Fruit fly (Drosophila melanogaster) whole organism, embryonic: ENCODE measurements around the gene cue.
A peak's percentile ranks its signal among the peaks of the same experiment; 100 is the strongest.

ENCODE experiments used
- CG11456 ChIP-seq: fragments of 200-800 bp; sonication (Bioruptor generic); IDR thresholded peaks from 3 replicates; pipeline ENCODE4 v1.3.6; 2022; ENCODE audit warnings: missing biosample characterization, missing genetic modification characterization
- CG11695 ChIP-seq: fragments of 200-800 bp; sonication (Bioruptor generic); IDR thresholded peaks from 3 replicates; pipeline ENCODE4 v1.3.6; 2022; ENCODE audit warnings: missing biosample characterization, missing genetic modification characterization
- CG12659 ChIP-seq: fragments of 200-800 bp; sonication (Bioruptor generic); optimal IDR thresholded peaks from 3 replicates; lab custom pipeline; 2017; ENCODE audit warnings: mild to moderate bottlenecking, missing biosample characterization, missing genetic modification reagents, missing genetic modification characterization
- CG13775 ChIP-seq: fragments of 200-800 bp; sonication (Bioruptor generic); optimal IDR thresholded peaks from 3 replicates; lab custom pipeline; 2017; ENCODE audit warnings: missing biosample characterization, mild to moderate bottlenecking, missing genetic modification characterization
- CG1792 ChIP-seq: fragments of 200-800 bp; sonication (Bioruptor generic); optimal IDR thresholded peaks from 2 replicates; lab custom pipeline; 2016; ENCODE audit warnings: missing biosample characterization, missing genetic modification characterization
- CG18476 ChIP-seq: fragments of 200-800 bp; sonication (Bioruptor generic); optimal IDR thresholded peaks from 2 replicates; lab custom pipeline; 2016; ENCODE audit warnings: missing biosample characterization, mild to moderate bottlenecking, missing genetic modification characterization
- CG2120 ChIP-seq: fragments of 200-800 bp; sonication (Bioruptor generic); optimal IDR thresholded peaks from 3 replicates; lab custom pipeline; 2016; ENCODE audit warnings: missing biosample characterization, missing genetic modification characterization
- CG30403 ChIP-seq: fragments of 200-800 bp; sonication (Bioruptor generic); optimal IDR thresholded peaks from 3 replicates; lab custom pipeline; 2016; ENCODE audit warnings: missing biosample characterization, missing genetic modification characterization
- CG31224 ChIP-seq: fragments of 200-800 bp; sonication (Bioruptor generic); IDR thresholded peaks from 2 replicates; pipeline ENCODE4 v1.3.6; 2022; ENCODE audit warnings: missing biosample characterization, missing genetic modification characterization
- CG31441 ChIP-seq: fragments of 200-800 bp; sonication (Bioruptor generic); IDR thresholded peaks from 2 replicates; pipeline ENCODE4 v1.3.6; 2022; ENCODE audit warnings: missing biosample characterization, missing genetic modification characterization
- CG3163 ChIP-seq: fragments of 200-800 bp; sonication (Bioruptor generic); optimal IDR thresholded peaks from 3 replicates; lab custom pipeline; 2016; ENCODE audit warnings: missing biosample characterization, missing genetic modification characterization
- CG32532 ChIP-seq: fragments of 200-800 bp; sonication (Bioruptor generic); IDR thresholded peaks from 2 replicates; pipeline ENCODE4 v1.3.6; 2022; ENCODE audit warnings: missing biosample characterization, missing genetic modification characterization
- CG33213 ChIP-seq: fragments of 200-800 bp; sonication (Bioruptor generic); optimal IDR thresholded peaks from 3 replicates; lab custom pipeline; 2016; ENCODE audit warnings: missing biosample characterization, missing genetic modification characterization
- CG34224 ChIP-seq: fragments of 200-800 bp; sonication (Bioruptor generic); IDR thresholded peaks from 3 replicates; pipeline ENCODE4 v1.3.6; 2022; ENCODE audit warnings: missing biosample characterization, missing genetic modification characterization; ENCODE audit not compliant: partially characterized antibody
- CG4424 ChIP-seq: fragments of 200-800 bp; sonication (Bioruptor generic); optimal IDR thresholded peaks from 3 replicates; lab custom pipeline; 2016; ENCODE audit warnings: missing biosample characterization, missing genetic modification characterization
- CG5245 ChIP-seq: fragments of 200-800 bp; sonication (Bioruptor generic); optimal IDR thresholded peaks from 3 replicates; lab custom pipeline; 2016; ENCODE audit warnings: missing biosample characterization, missing genetic modification characterization
- CG6254 ChIP-seq: fragments of 200-800 bp; sonication (Bioruptor generic); optimal IDR thresholded peaks from 3 replicates; lab custom pipeline; 2017; ENCODE audit warnings: mild to moderate bottlenecking, missing biosample characterization, missing genetic modification reagents, missing genetic modification characterization
- CG7271 ChIP-seq: fragments of 200-800 bp; sonication (Bioruptor generic); optimal IDR thresholded peaks from 2 replicates; lab custom pipeline; 2018; ENCODE audit warnings: missing biosample characterization, mild to moderate bottlenecking, missing genetic modification characterization, moderate library complexity
- CG8290 ChIP-seq, 3 experiments: fragments of 200-800 bp; sonication (Bioruptor generic); optimal IDR thresholded peaks; 2 replicates each; lab custom pipeline; 2016 to 2019; ENCODE audit warnings: missing biosample characterization in 3 of 3, missing genetic modification characterization in 3 of 3, mild to moderate bottlenecking in 2 of 3, moderate library complexity in 1 of 3
- CG9932 ChIP-seq: fragments of 200-800 bp; sonication (Bioruptor generic); IDR thresholded peaks from 2 replicates; pipeline ENCODE4 v1.3.6; 2022; ENCODE audit warnings: missing biosample characterization, missing genetic modification characterization
- Dad ChIP-seq: fragments of 200-800 bp; sonication (Bioruptor generic); optimal IDR thresholded peaks from 3 replicates; lab custom pipeline; 2016; ENCODE audit warnings: missing biosample characterization, missing genetic modification characterization
- Doc3 ChIP-seq: fragments of 200-800 bp; sonication (Bioruptor generic); IDR thresholded peaks from 3 replicates; pipeline ENCODE4 v1.3.6; 2022; ENCODE audit warnings: missing biosample characterization, missing genetic modification characterization; ENCODE audit not compliant: partially characterized antibody
- Dp ChIP-seq: fragments of 200-800 bp; sonication (Bioruptor generic); optimal IDR thresholded peaks from 2 replicates; lab custom pipeline; 2018; ENCODE audit warnings: missing biosample characterization, mild to moderate bottlenecking, missing genetic modification characterization, moderate library complexity
- Hey ChIP-seq: fragments of 200-800 bp; sonication (Bioruptor generic); optimal IDR thresholded peaks from 3 replicates; lab custom pipeline; 2018; ENCODE audit warnings: missing biosample characterization, mild to moderate bottlenecking, missing genetic modification characterization
- Hr78 ChIP-seq, 2 experiments: fragments of 200-800 bp in 1 of 2; fragments of >200 bp in 1 of 2; sonication (Bioruptor generic) in 1 of 2; optimal IDR thresholded peaks; 2 replicates each; lab custom pipeline; 2017 to 2019; ENCODE audit warnings: missing biosample characterization in 2 of 2, missing genetic modification characterization in 2 of 2, mild to moderate bottlenecking in 1 of 2, moderate library complexity in 1 of 2
- Jarid2 ChIP-seq: fragments of 200-800 bp; sonication (Bioruptor generic); optimal IDR thresholded peaks from 3 replicates; lab custom pipeline; 2017; ENCODE audit warnings: mild to moderate bottlenecking, missing biosample characterization, missing genetic modification reagents, missing genetic modification characterization
- NC2α ChIP-seq: fragments of 200-800 bp; sonication (Bioruptor generic); optimal IDR thresholded peaks from 2 replicates; lab custom pipeline; 2016; ENCODE audit warnings: missing biosample characterization, missing genetic modification characterization
- NK7.1 ChIP-seq: fragments of 200-800 bp; sonication (Bioruptor generic); optimal IDR thresholded peaks from 3 replicates; lab custom pipeline; 2016; ENCODE audit warnings: missing biosample characterization, missing genetic modification characterization
- NfI ChIP-seq: fragments of 200-800 bp; sonication (Bioruptor generic); optimal IDR thresholded peaks from 3 replicates; lab custom pipeline; 2018; ENCODE audit warnings: missing biosample characterization, mild to moderate bottlenecking, missing genetic modification characterization, moderate library complexity
- Sry-δ ChIP-seq: fragments of 200-800 bp; sonication (Bioruptor generic); optimal IDR thresholded peaks from 2 replicates; lab custom pipeline; 2016; ENCODE audit warnings: missing biosample characterization, missing genetic modification characterization
- btn ChIP-seq: fragments of 200-800 bp; sonication (Bioruptor generic); optimal IDR thresholded peaks from 2 replicates; lab custom pipeline; 2016; ENCODE audit warnings: missing biosample characterization, missing genetic modification characterization
- chm ChIP-seq: fragments of 200-800 bp; sonication (Bioruptor generic); IDR thresholded peaks from 2 replicates; pipeline ENCODE4 v1.3.6; 2022; ENCODE audit warnings: missing biosample characterization, missing genetic modification characterization
- dm ChIP-seq: fragments of 200-800 bp; sonication (Bioruptor generic); optimal IDR thresholded peaks from 3 replicates; lab custom pipeline; 2016; ENCODE audit warnings: missing biosample characterization, missing genetic modification characterization
- dmrt11E ChIP-seq: fragments of 200-800 bp; sonication (Bioruptor generic); optimal IDR thresholded peaks from 3 replicates; lab custom pipeline; 2018; ENCODE audit warnings: missing biosample characterization, mild to moderate bottlenecking, missing genetic modification characterization, moderate library complexity
- gem ChIP-seq: fragments of 200-800 bp; sonication (Bioruptor generic); optimal IDR thresholded peaks from 2 replicates; lab custom pipeline; 2019; ENCODE audit warnings: missing biosample characterization, mild to moderate bottlenecking, missing genetic modification characterization, moderate library complexity
- grn ChIP-seq: fragments of 200-800 bp; sonication (Bioruptor generic); optimal IDR thresholded peaks from 3 replicates; lab custom pipeline; 2017; ENCODE audit warnings: missing biosample characterization, missing genetic modification characterization
- ham ChIP-seq: fragments of 200-800 bp; sonication (Bioruptor generic); IDR thresholded peaks from 2 replicates; pipeline ENCODE4 v1.3.6; 2022; ENCODE audit warnings: missing biosample characterization, missing genetic modification characterization
- kah ChIP-seq: fragments of 200-800 bp; sonication (Bioruptor generic); optimal IDR thresholded peaks from 2 replicates; lab custom pipeline; 2018; ENCODE audit warnings: missing biosample characterization, mild to moderate bottlenecking, missing genetic modification characterization
- lola ChIP-seq, 3 experiments: fragments of >200 bp in 2 of 3; fragments of 200-800 bp in 1 of 3; sonication (Bioruptor generic) in 1 of 3; optimal IDR thresholded peaks; 2 replicates each; lab custom pipeline; 2017 to 2019; ENCODE audit warnings: missing biosample characterization in 3 of 3, missing genetic modification characterization in 3 of 3, mild to moderate bottlenecking in 1 of 3, moderate library complexity in 1 of 3
- nerfin-1 ChIP-seq: fragments of 200-800 bp; sonication (Bioruptor generic); optimal IDR thresholded peaks from 3 replicates; lab custom pipeline; 2019; ENCODE audit warnings: missing biosample characterization, mild to moderate bottlenecking, missing genetic modification characterization, moderate library complexity
- row ChIP-seq: fragments of 200-800 bp; sonication (Bioruptor generic); IDR thresholded peaks from 3 replicates; pipeline ENCODE4 v1.3.6; 2022; ENCODE audit warnings: missing biosample characterization, missing genetic modification characterization
- seq ChIP-seq: fragments of 200-800 bp; sonication (Bioruptor generic); IDR thresholded peaks from 2 replicates; pipeline ENCODE4 v1.3.6; 2022; ENCODE audit warnings: missing biosample characterization, missing genetic modification characterization
- slp2 ChIP-seq: fragments of 200-800 bp; sonication (Bioruptor generic); optimal IDR thresholded peaks from 2 replicates; lab custom pipeline; 2016; ENCODE audit warnings: missing biosample characterization, missing genetic modification characterization
- sob ChIP-seq: fragments of 200-800 bp; sonication (Bioruptor generic); IDR thresholded peaks from 2 replicates; pipeline ENCODE4 v1.3.6; 2022; ENCODE audit warnings: missing biosample characterization, missing genetic modification characterization
- tna ChIP-seq: fragments of 200-800 bp; sonication (Bioruptor generic); IDR thresholded peaks from 2 replicates; pipeline ENCODE4 v1.3.6; 2022; ENCODE audit warnings: missing biosample characterization, missing genetic modification characterization; ENCODE audit not compliant: partially characterized antibody
- twi ChIP-seq: fragments of 200-800 bp; optimal IDR thresholded peaks from 2 replicates; lab custom pipeline; 2019; ENCODE audit warnings: missing biosample characterization, mild to moderate bottlenecking, missing genetic modification characterization, moderate library complexity
- tx ChIP-seq: fragments of 200-800 bp; sonication (Bioruptor generic); optimal IDR thresholded peaks from 2 replicates; lab custom pipeline; 2016; ENCODE audit warnings: missing biosample characterization, missing genetic modification characterization
- zf30C ChIP-seq: fragments of 200-800 bp; sonication (Bioruptor generic); optimal IDR thresholded peaks from 3 replicates; lab custom pipeline; 2018; ENCODE audit warnings: missing biosample characterization, mild to moderate bottlenecking, missing genetic modification characterization

The cue gene

dm6 chr3L:1517274-1518047 lies 390 bp upstream of the cue start (continued):
- no peak for TF ChIP-seq Hey (tag; lab: Kevin White, UChicago)
- peak; percentile 48 for TF ChIP-seq slp2 (GFP tag; lab: Kevin White, UChicago)
- TF ChIP-seq Doc3: peak; percentile 70
- TF ChIP-seq NC2α (GFP tag; lab: Kevin White, UChicago): peak; percentile 32
- peak; percentile 11 for TF ChIP-seq CG5245 (GFP tag; lab: Kevin White, UChicago)
- no peak for TF ChIP-seq twi (tag; lab: Kevin White, UChicago)
- peak; percentile 53 for TF ChIP-seq sob
- TF ChIP-seq CG9932 (GFP tag; lab: Robert Waterston, UW): peak; percentile 77
- no peak for TF ChIP-seq NK7.1 (GFP tag; lab: Kevin White, UChicago)
- TF ChIP-seq seq (GFP tag; lab: Robert Waterston, UW): 0 out of 2 replicates have a peak, but pooled peaks have one; percentile 32
- peak; percentile 72 for TF ChIP-seq btn (GFP tag; lab: Kevin White, UChicago)
- no peak; the same call in 1 of the 2 replicates for TF ChIP-seq CG31224 (GFP tag; lab: Robert Waterston, UW)
- TF ChIP-seq CG4424 (GFP tag; lab: Kevin White, UChicago): peak; percentile 70
- peak; percentile 54; the same call in 2 of the 3 replicates for TF ChIP-seq CG11456 (GFP tag; lab: Robert Waterston, UW)
- peak; percentile 70 for TF ChIP-seq Dad (GFP tag; lab: Kevin White, UChicago)
- TF ChIP-seq CG32532: peak; percentile 52
- TF ChIP-seq Dp: peak; percentile 51
- TF ChIP-seq zf30C (GFP tag; lab: Kevin White, UChicago): no peak
- no peak for TF ChIP-seq gem (tag; lab: Kevin White, UChicago)
- TF ChIP-seq CG7271 (tag; lab: Kevin White, UChicago): peak; percentile 16
- no peak for TF ChIP-seq CG31441 (GFP tag; lab: Robert Waterston, UW)
- TF ChIP-seq CG1792 (GFP tag; lab: Kevin White, UChicago): no peak
- peak; percentile 54 for TF ChIP-seq CG13775 (GFP tag; lab: Kevin White, UChicago)
- TF ChIP-seq tx (GFP tag; lab: Kevin White, UChicago): peak; percentile 69
- TF ChIP-seq CG18476 (GFP tag; lab: Kevin White, UChicago): peak; percentile 52
- no peak for TF ChIP-seq kah
- TF ChIP-seq CG3163: peak; percentile 51
- TF ChIP-seq CG12659 (GFP tag; lab: Kevin White, UChicago): peak; percentile 54
- no peak for TF ChIP-seq Jarid2 (GFP tag; lab: Kevin White, UChicago)
- TF ChIP-seq dm: peak; percentile 37
- TF ChIP-seq Hr78 (GFP tag; optimal IDR thresholded peaks at IDR 0.05; lab: Kevin White, UChicago): no peak
- TF ChIP-seq CG2120: peak; percentile 77
- no peak for TF ChIP-seq ham
- peak in 1 of 3 experiments; percentile 13 for TF ChIP-seq lola (GFP tag; optimal IDR thresholded peaks at IDR 0.05; lab: Kevin White, UChicago)
- peak; percentile 46 for TF ChIP-seq grn (GFP tag; lab: Kevin White, UChicago)
- no peak for TF ChIP-seq CG6254 (GFP tag; lab: Kevin White, UChicago)
- peak; percentile 60 for TF ChIP-seq CG33213 (GFP tag; lab: Kevin White, UChicago)
- TF ChIP-seq Sry-δ (GFP tag; lab: Kevin White, UChicago): peak; percentile 96
- no peak for TF ChIP-seq nerfin-1 (tag; lab: Kevin White, UChicago)
- no peak for TF ChIP-seq CG8290 (GFP tag; optimal IDR thresholded peaks at IDR 0.05; lab: Kevin White, UChicago)
- no peak for TF ChIP-seq CG8290 (tag; optimal IDR thresholded peaks at IDR 0.05; lab: Kevin White, UChicago)
- peak; percentile 59 for TF ChIP-seq CG30403 (GFP tag; lab: Kevin White, UChicago)
- TF ChIP-seq CG11695: peak; percentile 60
- TF ChIP-seq chm (GFP tag; lab: Robert Waterston, UW): no peak
- peak; percentile 56 for TF ChIP-seq row (GFP tag; lab: Robert Waterston, UW)
- peak; percentile 48 for TF ChIP-seq CG34224
- peak; percentile 52 for TF ChIP-seq NfI (GFP tag; lab: Kevin White, UChicago)
- peak; percentile 65; the same call in 1 of the 2 replicates for TF ChIP-seq tna (GFP tag; lab: Robert Waterston, UW)
- peak; percentile 47 for TF ChIP-seq dmrt11E
